Worm (Caenorhabditis elegans): ENCODE data around the gene fipr-21.

ce11 chrX:10336592-10336991, 32.3 kb downstream of the fipr-21 start:
- no peak for TF ChIP-seq ztf-4 (tag; optimal IDR thresholded peaks at IDR 0.05)
- no peak for TF ChIP-seq peb-1 (tag; optimal IDR thresholded peaks at IDR 0.05)
- no peak for TF ChIP-seq sem-4 (tag; optimal IDR thresholded peaks at IDR 0.05)
- no peak for TF ChIP-seq blmp-1 (tag; optimal IDR thresholded peaks at IDR 0.05; ENCODE audit: insufficient read depth)
